Fruit fly (Drosophila melanogaster) whole organism, prepupa: ENCODE measurements around the gene CG2540.
A peak's percentile ranks its signal among the peaks of the same experiment; 100 is the strongest.

ENCODE experiments used
- CG10631 ChIP-seq: fragments of 200-800 bp; sonication (Bioruptor generic); optimal IDR thresholded peaks from 2 replicates; lab custom pipeline; 2016; ENCODE audit warnings: missing biosample characterization, missing genetic modification characterization
- CG11902 ChIP-seq: fragments of 200-800 bp; sonication (Bioruptor generic); optimal IDR thresholded peaks from 3 replicates; lab custom pipeline; 2016; ENCODE audit warnings: missing biosample characterization, missing genetic modification characterization
- CG15336 ChIP-seq: fragments of 200-800 bp; sonication (Bioruptor generic); IDR thresholded peaks from 2 replicates; pipeline ENCODE4 v1.3.6; 2022; ENCODE audit warnings: missing biosample characterization, missing genetic modification characterization
- CG1621 ChIP-seq: fragments of 200-800 bp; sonication (Bioruptor generic); optimal IDR thresholded peaks from 3 replicates; lab custom pipeline; 2018; ENCODE audit warnings: missing biosample characterization, mild to moderate bottlenecking, missing genetic modification characterization
- CG16779 ChIP-seq: fragments of 200-800 bp; sonication (Bioruptor generic); optimal IDR thresholded peaks from 3 replicates; lab custom pipeline; 2017; ENCODE audit warnings: missing biosample characterization, mild to moderate bottlenecking, missing genetic modification characterization
- CG3032 ChIP-seq: fragments of 200-800 bp; optimal IDR thresholded peaks from 2 replicates; lab custom pipeline; 2019; ENCODE audit warnings: missing biosample characterization, mild to moderate bottlenecking, missing genetic modification characterization, moderate library complexity
- CG31627 ChIP-seq: fragments of 200-800 bp; sonication (Bioruptor generic); optimal IDR thresholded peaks from 3 replicates; lab custom pipeline; 2016; ENCODE audit warnings: missing biosample characterization, missing genetic modification characterization
- CG32006 ChIP-seq: fragments of 200-800 bp; sonication (Bioruptor generic); optimal IDR thresholded peaks from 3 replicates; lab custom pipeline; 2017; ENCODE audit warnings: missing biosample characterization, mild to moderate bottlenecking, missing genetic modification characterization
- CG3919 ChIP-seq: fragments of 200-800 bp; sonication (Bioruptor generic); optimal IDR thresholded peaks from 3 replicates; lab custom pipeline; 2016; ENCODE audit warnings: missing biosample characterization, missing genetic modification characterization
- CG4318 ChIP-seq: fragments of 200-800 bp; sonication (Bioruptor generic); optimal IDR thresholded peaks from 3 replicates; lab custom pipeline; 2017; ENCODE audit warnings: missing biosample characterization, mild to moderate bottlenecking, missing genetic modification characterization
- CG6163 ChIP-seq: fragments of 200-800 bp; sonication (Bioruptor generic); IDR thresholded peaks from 3 replicates; pipeline ENCODE4 v1.3.6; 2022; ENCODE audit warnings: missing biosample characterization, missing genetic modification characterization
- CG6792 ChIP-seq: fragments of 200-800 bp; sonication (Bioruptor generic); optimal IDR thresholded peaks from 3 replicates; lab custom pipeline; 2016; ENCODE audit warnings: missing biosample characterization, missing genetic modification characterization
- CG6808 ChIP-seq: fragments of 200-800 bp; sonication (Bioruptor generic); optimal IDR thresholded peaks from 3 replicates; lab custom pipeline; 2017; ENCODE audit warnings: missing biosample characterization, missing genetic modification characterization, mild to moderate bottlenecking, moderate library complexity, missing genetic modification reagents
- CG6854 ChIP-seq: fragments of 200-800 bp; sonication (Bioruptor generic); optimal IDR thresholded peaks from 2 replicates; lab custom pipeline; 2017; ENCODE audit warnings: missing biosample characterization, mild to moderate bottlenecking, missing genetic modification characterization
- CG8119 ChIP-seq: fragments of 200-800 bp; sonication (Bioruptor generic); IDR thresholded peaks from 3 replicates; pipeline ENCODE4 v1.3.6; 2022; ENCODE audit warnings: missing biosample characterization, missing genetic modification characterization
- CG8319 ChIP-seq: fragments of 200-800 bp; sonication (Bioruptor generic); optimal IDR thresholded peaks from 3 replicates; lab custom pipeline; 2016; ENCODE audit warnings: missing biosample characterization, missing genetic modification characterization
- CG9139 ChIP-seq: fragments of 200-800 bp; sonication (Bioruptor generic); optimal IDR thresholded peaks from 3 replicates; lab custom pipeline; 2017; ENCODE audit warnings: missing biosample characterization, mild to moderate bottlenecking, missing genetic modification characterization
- Eip75B ChIP-seq: fragments of 200-800 bp; sonication (Bioruptor generic); optimal IDR thresholded peaks from 3 replicates; lab custom pipeline; 2016; ENCODE audit warnings: missing biosample characterization, missing genetic modification characterization
- Eip78C ChIP-seq: fragments of 200-800 bp; sonication (Bioruptor generic); peaks from one replicate; lab custom pipeline; 2016; ENCODE audit warnings: missing biosample characterization, missing genetic modification characterization
- Ets21C ChIP-seq: fragments of 200-800 bp; sonication (Bioruptor generic); optimal IDR thresholded peaks from 3 replicates; lab custom pipeline; 2016; ENCODE audit warnings: missing biosample characterization, missing genetic modification characterization
- Ets96B ChIP-seq: fragments of 200-800 bp; optimal IDR thresholded peaks from 2 replicates; lab custom pipeline; 2019; ENCODE audit warnings: missing biosample characterization, mild to moderate bottlenecking, missing genetic modification characterization, moderate library complexity
- Gug ChIP-seq: fragments of 200-800 bp; sonication (Bioruptor generic); IDR thresholded peaks from 2 replicates; pipeline ENCODE4 v1.3.6; 2022; ENCODE audit warnings: missing biosample characterization, missing genetic modification characterization
- Hr38 ChIP-seq: sonication (Bioruptor generic); optimal IDR thresholded peaks from 2 replicates; lab custom pipeline; 2016; ENCODE audit warnings: missing biosample characterization, missing genetic modification characterization
- Hr39 ChIP-seq: fragments of 200-800 bp; sonication (Bioruptor generic); optimal IDR thresholded peaks from 2 replicates; lab custom pipeline; 2016; ENCODE audit warnings: missing biosample characterization, missing genetic modification characterization
- Hr4 ChIP-seq: fragments of 200-800 bp; sonication (Bioruptor generic); optimal IDR thresholded peaks from 3 replicates; lab custom pipeline; 2016; ENCODE audit warnings: missing biosample characterization, missing genetic modification characterization
- Lpt ChIP-seq: fragments of 200-800 bp; sonication (Bioruptor generic); optimal IDR thresholded peaks from 3 replicates; lab custom pipeline; 2016; ENCODE audit warnings: missing biosample characterization, missing genetic modification characterization
- Met ChIP-seq: fragments of 200-800 bp; sonication (Bioruptor generic); optimal IDR thresholded peaks from 3 replicates; lab custom pipeline; 2016; ENCODE audit warnings: missing biosample characterization, missing genetic modification characterization
- OdsH ChIP-seq: fragments of 200-800 bp; sonication (Bioruptor generic); optimal IDR thresholded peaks from 3 replicates; lab custom pipeline; 2016; ENCODE audit warnings: missing biosample characterization, missing genetic modification characterization
- Smox ChIP-seq: fragments of 200-800 bp; sonication (Bioruptor generic); optimal IDR thresholded peaks from 3 replicates; lab custom pipeline; 2016; ENCODE audit warnings: missing biosample characterization, missing genetic modification characterization
- Sox102F ChIP-seq: fragments of 200-800 bp; sonication (Bioruptor generic); optimal IDR thresholded peaks from 2 replicates; lab custom pipeline; 2016; ENCODE audit warnings: missing biosample characterization, mild to moderate bottlenecking, missing genetic modification characterization
- Sox14 ChIP-seq: fragments of 200-800 bp; sonication (Bioruptor generic); optimal IDR thresholded peaks from 3 replicates; lab custom pipeline; 2016; ENCODE audit warnings: missing biosample characterization, missing genetic modification characterization
- acj6 ChIP-seq: fragments of 200-800 bp; sonication (Bioruptor generic); optimal IDR thresholded peaks from 3 replicates; lab custom pipeline; 2016; ENCODE audit warnings: missing biosample characterization, missing genetic modification characterization
- cyc ChIP-seq: fragments of 200-800 bp; sonication (Bioruptor generic); optimal IDR thresholded peaks from 3 replicates; lab custom pipeline; 2016; ENCODE audit warnings: missing biosample characterization, missing genetic modification characterization
- dac ChIP-seq: fragments of 200-800 bp; sonication (Bioruptor generic); optimal IDR thresholded peaks from 2 replicates; lab custom pipeline; 2017; ENCODE audit warnings: missing biosample characterization, mild to moderate bottlenecking, missing genetic modification characterization
- eg ChIP-seq: fragments of 200-800 bp; sonication (Bioruptor generic); IDR thresholded peaks from 3 replicates; pipeline ENCODE4 v1.3.6; 2022; ENCODE audit warnings: missing biosample characterization, missing genetic modification characterization
- esn ChIP-seq: fragments of 200-800 bp; sonication (Bioruptor generic); optimal IDR thresholded peaks from 2 replicates; lab custom pipeline; 2016; ENCODE audit warnings: missing biosample characterization, mild to moderate bottlenecking, missing genetic modification characterization, moderate library complexity
- fd59A ChIP-seq: fragments of 200-800 bp; sonication (Bioruptor generic); optimal IDR thresholded peaks from 2 replicates; lab custom pipeline; 2017; ENCODE audit warnings: missing biosample characterization, mild to moderate bottlenecking, missing genetic modification characterization, missing genetic modification reagents
- fd85E ChIP-seq: fragments of 200-800 bp; sonication (Bioruptor generic); optimal IDR thresholded peaks from 3 replicates; lab custom pipeline; 2016; ENCODE audit warnings: missing biosample characterization, missing genetic modification characterization
- fkh ChIP-seq: fragments of 200-800 bp; sonication (Bioruptor generic); optimal IDR thresholded peaks from 3 replicates; lab custom pipeline; 2017; ENCODE audit warnings: missing biosample characterization, mild to moderate bottlenecking, missing genetic modification characterization, moderate library complexity
- lz ChIP-seq: fragments of 200-800 bp; sonication (Bioruptor generic); optimal IDR thresholded peaks from 3 replicates; lab custom pipeline; 2016; ENCODE audit warnings: missing biosample characterization, missing genetic modification characterization
- net ChIP-seq: fragments of 200-800 bp; sonication (Bioruptor generic); optimal IDR thresholded peaks from 3 replicates; lab custom pipeline; 2016; ENCODE audit warnings: missing biosample characterization, missing genetic modification characterization
- pdm3 ChIP-seq: fragments of 200-800 bp; sonication (Bioruptor generic); optimal IDR thresholded peaks from 3 replicates; lab custom pipeline; 2016; ENCODE audit warnings: missing biosample characterization, missing genetic modification characterization
- salr ChIP-seq, 2 experiments: fragments of 200-800 bp; sonication (Bioruptor generic); optimal IDR thresholded peaks; 3 replicates each; lab custom pipeline; 2016 to 2018; ENCODE audit warnings: missing biosample characterization in 2 of 2, missing genetic modification characterization in 2 of 2, mild to moderate bottlenecking in 1 of 2
- spab ChIP-seq: fragments of 200-800 bp; sonication (Bioruptor generic); optimal IDR thresholded peaks from 2 replicates; lab custom pipeline; 2017; ENCODE audit warnings: missing biosample characterization, mild to moderate bottlenecking, missing genetic modification characterization, missing genetic modification reagents
- ss ChIP-seq, 2 experiments: fragments of 200-800 bp; sonication (Bioruptor generic); optimal IDR thresholded peaks; 2 replicates in 1 of 2; 3 replicates in 1 of 2; lab custom pipeline; 2017 to 2018; ENCODE audit warnings: mild to moderate bottlenecking in 2 of 2, missing biosample characterization in 2 of 2, missing genetic modification characterization in 2 of 2, moderate library complexity in 1 of 2
- topi ChIP-seq: fragments of 200-800 bp; sonication (Bioruptor generic); optimal IDR thresholded peaks from 3 replicates; lab custom pipeline; 2016; ENCODE audit warnings: missing biosample characterization, missing genetic modification characterization
- vri ChIP-seq: fragments of 200-800 bp; sonication (Bioruptor generic); optimal IDR thresholded peaks from 3 replicates; lab custom pipeline; 2016; ENCODE audit warnings: missing biosample characterization, mild to moderate bottlenecking, missing genetic modification characterization

CG2540 gene

DNA sequence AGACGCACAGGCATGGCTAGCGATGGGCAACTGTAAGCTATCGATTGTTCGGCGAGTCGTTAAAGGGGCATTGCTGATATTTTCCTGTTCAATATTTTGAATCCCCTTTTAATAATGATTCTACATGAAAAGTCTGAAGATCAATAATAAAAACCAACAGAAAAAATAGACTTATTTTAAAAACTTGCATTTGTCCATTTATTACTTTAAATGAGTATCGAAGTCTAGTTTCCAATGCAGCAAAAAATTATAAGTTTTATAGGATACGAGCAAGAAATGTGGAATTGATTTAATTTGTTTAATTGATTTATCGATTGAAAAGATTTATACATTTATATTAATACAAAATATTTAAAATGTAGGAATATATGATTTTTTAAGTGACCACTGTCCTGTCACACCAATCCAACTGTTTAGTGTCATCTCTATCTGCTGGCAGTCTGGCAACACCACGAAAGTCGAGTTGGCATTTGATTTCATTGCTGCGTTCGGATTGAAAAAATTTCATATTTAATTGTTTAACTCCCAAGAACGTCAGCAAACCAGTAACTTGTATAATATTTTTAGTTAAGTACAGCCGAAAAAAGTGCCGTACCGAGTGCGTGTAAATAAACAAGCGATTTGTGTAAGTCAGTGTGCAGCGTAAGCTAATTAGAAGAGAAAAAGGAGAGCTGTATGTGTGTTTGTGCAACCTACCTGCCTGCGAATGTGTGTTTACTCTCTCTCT, 33.9 kb upstream of the CG2540 start, which contains the start of the genes CG1824 and Sec16 (continued):
- TF ChIP-seq Sox14 (GFP tag; lab: Kevin White, UChicago) (no peak), esn (GFP tag; lab: Kevin White, UChicago) (peak; percentile 41), CG4318 (no peak), CG6808 (peak; percentile 23), pdm3 (GFP tag; lab: Kevin White, UChicago) (peak; percentile 39), CG6854 (no peak), Hr39 (GFP tag; lab: Kevin White, UChicago) (peak; percentile 36), cyc (GFP tag; lab: Kevin White, UChicago) (peak; percentile 25), dac (GFP tag; lab: Kevin White, UChicago) (no peak), CG16779 (tag; lab: Kevin White, UChicago) (no peak), Eip78C (GFP tag; lab: Kevin White, UChicago) (peak; percentile 48), net (peak; percentile 7)

DNA sequence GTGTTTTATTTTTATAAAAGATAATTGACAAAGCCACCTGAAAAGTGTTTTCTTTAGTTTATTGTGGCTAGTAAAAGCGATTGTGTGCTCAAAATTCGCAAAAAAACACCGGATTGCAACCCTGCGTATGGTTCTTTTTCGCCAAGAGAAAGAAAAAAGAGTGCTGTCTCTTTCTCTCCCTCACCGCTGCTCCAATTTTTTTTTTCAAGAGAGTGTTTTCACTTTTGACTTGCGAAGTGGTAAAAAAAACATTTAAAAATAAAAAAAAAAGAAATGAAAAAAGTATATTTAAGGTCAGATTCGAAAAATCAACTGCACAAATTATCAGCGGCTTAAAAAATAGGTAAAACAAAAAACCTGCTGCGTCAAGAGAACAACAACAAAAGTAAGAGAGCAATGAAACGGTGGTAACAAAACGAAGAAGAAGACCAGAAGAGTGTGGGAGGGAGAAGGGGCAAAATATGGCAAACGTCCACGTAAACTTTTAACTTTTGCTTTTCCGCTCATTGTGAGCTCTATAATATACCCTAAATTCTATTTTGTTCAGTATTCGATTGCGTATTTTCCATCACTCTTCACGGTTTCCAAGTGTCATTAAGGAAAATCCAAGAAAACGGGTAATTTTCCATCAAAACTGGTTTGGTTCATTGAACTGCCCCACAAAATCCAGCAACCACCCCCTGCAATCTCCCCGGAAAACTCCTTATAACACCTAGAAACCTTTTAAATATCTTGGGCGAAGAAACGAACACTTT, 33.1 kb upstream of the CG2540 start:
- TF ChIP-seq fd85E (GFP tag; lab: Kevin White, UChicago) (no peak), CG31627 (GFP tag; lab: Kevin White, UChicago) (no peak), Smox (GFP tag; lab: Kevin White, UChicago) (no peak), Eip78C (GFP tag; lab: Kevin White, UChicago) (no peak), CG3032 (peak; percentile 11), Eip75B (GFP tag; lab: Kevin White, UChicago) (no peak), Lpt (peak; percentile 53), acj6 (GFP tag; lab: Kevin White, UChicago) (no peak), net (peak; percentile 36), Hr4 (GFP tag; lab: Kevin White, UChicago) (no peak), fd59A (no peak), CG8119 (GFP tag; lab: Robert Waterston, UW) (peak; percentile 65), CG16779 (tag; lab: Kevin White, UChicago) (peak; percentile 69), CG32006 (no peak), cyc (GFP tag; lab: Kevin White, UChicago) (no peak), CG1621 (tag; lab: Kevin White, UChicago) (no peak), Met (no peak), Sox102F (no peak), vri (GFP tag; lab: Kevin White, UChicago) (peak; percentile 79), CG6808 (no peak), Hr38 (GFP tag; lab: Kevin White, UChicago) (no peak), topi (GFP tag; lab: Kevin White, UChicago) (peak; percentile 80), lz (GFP tag; lab: Kevin White, UChicago) (peak; percentile 29), CG11902 (GFP tag; lab: Kevin White, UChicago) (no peak), Sox14 (GFP tag; lab: Kevin White, UChicago) (peak; percentile 7), CG9139 (no peak), CG6163 (GFP tag; lab: Robert Waterston, UW) (peak; percentile 63; the same call in 2 of the 3 replicates), ss (GFP tag; optimal IDR thresholded peaks at IDR 0.05; lab: Kevin White, UChicago) (no peak), CG15336 (GFP tag; lab: Robert Waterston, UW) (0 out of 2 replicates have a peak, but pooled peaks have one; percentile 13), CG8319 (GFP tag; lab: Kevin White, UChicago) (no peak), spab (no peak), fkh (peak; percentile 18), Ets96B (peak; percentile 11), Ets21C (GFP tag; lab: Kevin White, UChicago) (no peak), CG6792 (GFP tag; lab: Kevin White, UChicago) (peak; percentile 52), Gug (GFP tag; lab: Robert Waterston, UW) (no peak), CG10631 (no peak), eg (GFP tag; lab: Robert Waterston, UW) (peak; percentile 59; the same call in 2 of the 3 replicates), OdsH (GFP tag; lab: Kevin White, UChicago) (no peak), salr (GFP tag; optimal IDR thresholded peaks at IDR 0.05; lab: Kevin White, UChicago) (no peak), CG4318 (no peak), CG3919 (no peak)
